Fruit fly (Drosophila melanogaster) whole organism, prepupa: ENCODE data around the gene Pat1.
A peak's percentile ranks its signal among the peaks of the same experiment; 100 is the strongest.

Source experiments
- CG10669 ChIP-seq: fragments of 200-800 bp; sonication (Bioruptor generic); optimal IDR thresholded peaks from 3 replicates; lab custom pipeline; 2018; ENCODE audit warnings: missing biosample characterization, mild to moderate bottlenecking, missing genetic modification characterization, moderate library complexity
- CG11762 ChIP-seq: fragments of 200-800 bp; sonication (Bioruptor generic); optimal IDR thresholded peaks from 3 replicates; lab custom pipeline; 2016; ENCODE audit warnings: missing biosample characterization, missing genetic modification characterization; ENCODE audit not compliant: insufficient read depth
- CG11902 ChIP-seq: fragments of 200-800 bp; sonication (Bioruptor generic); optimal IDR thresholded peaks from 3 replicates; lab custom pipeline; 2016; ENCODE audit warnings: missing biosample characterization, missing genetic modification characterization
- CG1621 ChIP-seq: fragments of 200-800 bp; sonication (Bioruptor generic); optimal IDR thresholded peaks from 3 replicates; lab custom pipeline; 2018; ENCODE audit warnings: missing biosample characterization, mild to moderate bottlenecking, missing genetic modification characterization
- CG16779 ChIP-seq: fragments of 200-800 bp; sonication (Bioruptor generic); optimal IDR thresholded peaks from 3 replicates; lab custom pipeline; 2017; ENCODE audit warnings: missing biosample characterization, mild to moderate bottlenecking, missing genetic modification characterization
- CG31627 ChIP-seq: fragments of 200-800 bp; sonication (Bioruptor generic); optimal IDR thresholded peaks from 3 replicates; lab custom pipeline; 2016; ENCODE audit warnings: missing biosample characterization, missing genetic modification characterization
- CG32006 ChIP-seq: fragments of 200-800 bp; sonication (Bioruptor generic); optimal IDR thresholded peaks from 3 replicates; lab custom pipeline; 2017; ENCODE audit warnings: missing biosample characterization, mild to moderate bottlenecking, missing genetic modification characterization
- CG6276 ChIP-seq: fragments of 200-800 bp; sonication (Bioruptor generic); optimal IDR thresholded peaks from 2 replicates; lab custom pipeline; 2017; ENCODE audit warnings: missing biosample characterization, mild to moderate bottlenecking, missing genetic modification characterization
- CG6792 ChIP-seq: fragments of 200-800 bp; sonication (Bioruptor generic); optimal IDR thresholded peaks from 3 replicates; lab custom pipeline; 2016; ENCODE audit warnings: missing biosample characterization, missing genetic modification characterization
- CG6808 ChIP-seq: fragments of 200-800 bp; sonication (Bioruptor generic); optimal IDR thresholded peaks from 3 replicates; lab custom pipeline; 2017; ENCODE audit warnings: missing biosample characterization, missing genetic modification characterization, mild to moderate bottlenecking, moderate library complexity, missing genetic modification reagents
- CG7368 ChIP-seq: fragments of 200-800 bp; sonication (Bioruptor generic); optimal IDR thresholded peaks from 3 replicates; lab custom pipeline; 2016; ENCODE audit warnings: missing biosample characterization, missing genetic modification characterization
- CG8119 ChIP-seq: fragments of 200-800 bp; sonication (Bioruptor generic); IDR thresholded peaks from 3 replicates; pipeline ENCODE4 v1.3.6; 2022; ENCODE audit warnings: missing biosample characterization, missing genetic modification characterization
- CG8319 ChIP-seq: fragments of 200-800 bp; sonication (Bioruptor generic); optimal IDR thresholded peaks from 3 replicates; lab custom pipeline; 2016; ENCODE audit warnings: missing biosample characterization, missing genetic modification characterization
- CG9139 ChIP-seq: fragments of 200-800 bp; sonication (Bioruptor generic); optimal IDR thresholded peaks from 3 replicates; lab custom pipeline; 2017; ENCODE audit warnings: missing biosample characterization, mild to moderate bottlenecking, missing genetic modification characterization
- Eip75B ChIP-seq: fragments of 200-800 bp; sonication (Bioruptor generic); optimal IDR thresholded peaks from 3 replicates; lab custom pipeline; 2016; ENCODE audit warnings: missing biosample characterization, missing genetic modification characterization
- Eip78C ChIP-seq: fragments of 200-800 bp; sonication (Bioruptor generic); peaks from one replicate; lab custom pipeline; 2016; ENCODE audit warnings: missing biosample characterization, missing genetic modification characterization
- Gug ChIP-seq: fragments of 200-800 bp; sonication (Bioruptor generic); IDR thresholded peaks from 2 replicates; pipeline ENCODE4 v1.3.6; 2022; ENCODE audit warnings: missing biosample characterization, missing genetic modification characterization
- Hr38 ChIP-seq: sonication (Bioruptor generic); optimal IDR thresholded peaks from 2 replicates; lab custom pipeline; 2016; ENCODE audit warnings: missing biosample characterization, missing genetic modification characterization
- Hr4 ChIP-seq: fragments of 200-800 bp; sonication (Bioruptor generic); optimal IDR thresholded peaks from 3 replicates; lab custom pipeline; 2016; ENCODE audit warnings: missing biosample characterization, missing genetic modification characterization
- Lpt ChIP-seq: fragments of 200-800 bp; sonication (Bioruptor generic); optimal IDR thresholded peaks from 3 replicates; lab custom pipeline; 2016; ENCODE audit warnings: missing biosample characterization, missing genetic modification characterization
- Met ChIP-seq: fragments of 200-800 bp; sonication (Bioruptor generic); optimal IDR thresholded peaks from 3 replicates; lab custom pipeline; 2016; ENCODE audit warnings: missing biosample characterization, missing genetic modification characterization
- OdsH ChIP-seq: fragments of 200-800 bp; sonication (Bioruptor generic); optimal IDR thresholded peaks from 3 replicates; lab custom pipeline; 2016; ENCODE audit warnings: missing biosample characterization, missing genetic modification characterization
- Smox ChIP-seq: fragments of 200-800 bp; sonication (Bioruptor generic); optimal IDR thresholded peaks from 3 replicates; lab custom pipeline; 2016; ENCODE audit warnings: missing biosample characterization, missing genetic modification characterization
- Sox102F ChIP-seq: fragments of 200-800 bp; sonication (Bioruptor generic); optimal IDR thresholded peaks from 2 replicates; lab custom pipeline; 2016; ENCODE audit warnings: missing biosample characterization, mild to moderate bottlenecking, missing genetic modification characterization
- Sox14 ChIP-seq: fragments of 200-800 bp; sonication (Bioruptor generic); optimal IDR thresholded peaks from 3 replicates; lab custom pipeline; 2016; ENCODE audit warnings: missing biosample characterization, missing genetic modification characterization
- Sox15 ChIP-seq: fragments of 200-800 bp; sonication (Bioruptor generic); optimal IDR thresholded peaks from 3 replicates; lab custom pipeline; 2016; ENCODE audit warnings: missing biosample characterization, missing genetic modification characterization
- dac ChIP-seq: fragments of 200-800 bp; sonication (Bioruptor generic); optimal IDR thresholded peaks from 2 replicates; lab custom pipeline; 2017; ENCODE audit warnings: missing biosample characterization, mild to moderate bottlenecking, missing genetic modification characterization
- dsx ChIP-seq: fragments of 200-800 bp; optimal IDR thresholded peaks from 3 replicates; lab custom pipeline; 2019; ENCODE audit warnings: missing biosample characterization, mild to moderate bottlenecking, missing genetic modification characterization, moderate library complexity; ENCODE audit not compliant: poor library complexity, severe bottlenecking
- eg ChIP-seq: fragments of 200-800 bp; sonication (Bioruptor generic); IDR thresholded peaks from 3 replicates; pipeline ENCODE4 v1.3.6; 2022; ENCODE audit warnings: missing biosample characterization, missing genetic modification characterization
- fd85E ChIP-seq: fragments of 200-800 bp; sonication (Bioruptor generic); optimal IDR thresholded peaks from 3 replicates; lab custom pipeline; 2016; ENCODE audit warnings: missing biosample characterization, missing genetic modification characterization
- fkh ChIP-seq: fragments of 200-800 bp; sonication (Bioruptor generic); optimal IDR thresholded peaks from 3 replicates; lab custom pipeline; 2017; ENCODE audit warnings: missing biosample characterization, mild to moderate bottlenecking, missing genetic modification characterization, moderate library complexity
- lz ChIP-seq: fragments of 200-800 bp; sonication (Bioruptor generic); optimal IDR thresholded peaks from 3 replicates; lab custom pipeline; 2016; ENCODE audit warnings: missing biosample characterization, missing genetic modification characterization
- net ChIP-seq: fragments of 200-800 bp; sonication (Bioruptor generic); optimal IDR thresholded peaks from 3 replicates; lab custom pipeline; 2016; ENCODE audit warnings: missing biosample characterization, missing genetic modification characterization
- pdm3 ChIP-seq: fragments of 200-800 bp; sonication (Bioruptor generic); optimal IDR thresholded peaks from 3 replicates; lab custom pipeline; 2016; ENCODE audit warnings: missing biosample characterization, missing genetic modification characterization
- salr ChIP-seq, 2 experiments: fragments of 200-800 bp; sonication (Bioruptor generic); optimal IDR thresholded peaks; 3 replicates each; lab custom pipeline; 2016 to 2018; ENCODE audit warnings: missing biosample characterization in 2 of 2, missing genetic modification characterization in 2 of 2, mild to moderate bottlenecking in 1 of 2
- spab ChIP-seq: fragments of 200-800 bp; sonication (Bioruptor generic); optimal IDR thresholded peaks from 2 replicates; lab custom pipeline; 2017; ENCODE audit warnings: missing biosample characterization, mild to moderate bottlenecking, missing genetic modification characterization, missing genetic modification reagents
- topi ChIP-seq: fragments of 200-800 bp; sonication (Bioruptor generic); optimal IDR thresholded peaks from 3 replicates; lab custom pipeline; 2016; ENCODE audit warnings: missing biosample characterization, missing genetic modification characterization
- vri ChIP-seq: fragments of 200-800 bp; sonication (Bioruptor generic); optimal IDR thresholded peaks from 3 replicates; lab custom pipeline; 2016; ENCODE audit warnings: missing biosample characterization, mild to moderate bottlenecking, missing genetic modification characterization

Gene Pat1

dm6 chrX:6549428-6550117 lies 41.0 kb upstream of the Pat1 start (continued):
- TF ChIP-seq salr (GFP tag; optimal IDR thresholded peaks at IDR 0.05; lab: Kevin White, UChicago) (peak; percentile 89 to 93), CG6276 (GFP tag; lab: Kevin White, UChicago) (peak; percentile 96), Smox (GFP tag; lab: Kevin White, UChicago) (peak; percentile 93), Sox14 (GFP tag; lab: Kevin White, UChicago) (peak; percentile 96), fd85E (GFP tag; lab: Kevin White, UChicago) (peak; percentile 86), Eip78C (GFP tag; lab: Kevin White, UChicago) (peak; percentile 99), CG9139 (peak; percentile 84), CG32006 (GFP tag; lab: Kevin White, UChicago) (peak; percentile 96), CG8319 (peak; percentile 94), CG16779 (tag; lab: Kevin White, UChicago) (peak; percentile 89), CG6792 (GFP tag; lab: Kevin White, UChicago) (peak; percentile 95), Lpt (peak; percentile 95), CG6808 (peak; percentile 96), CG10669 (GFP tag; lab: Kevin White, UChicago) (peak; percentile 95), dsx (GFP tag; lab: Kevin White, UChicago) (peak; percentile 91), lz (peak; percentile 96), Hr38 (GFP tag; lab: Kevin White, UChicago) (peak; percentile 11), pdm3 (peak; percentile 96), spab (peak; percentile 92), Hr4 (GFP tag; lab: Kevin White, UChicago) (peak; percentile 93), topi (peak; percentile 98), CG1621 (tag; lab: Kevin White, UChicago) (peak; percentile 95), CG7368 (GFP tag; lab: Kevin White, UChicago) (peak; percentile 96), net (GFP tag; lab: Kevin White, UChicago) (peak; percentile 95), Sox15 (peak; percentile 91), Sox102F (peak; percentile 91), CG8119 (GFP tag; lab: Robert Waterston, UW) (peak; percentile 98), fkh (GFP tag; lab: Kevin White, UChicago) (peak; percentile 78), eg (GFP tag; lab: Robert Waterston, UW) (peak; percentile 98), Met (GFP tag; lab: Kevin White, UChicago) (peak; percentile 97), CG11762 (GFP tag; lab: Kevin White, UChicago) (peak; percentile 94), Eip75B (GFP tag; lab: Kevin White, UChicago) (peak; percentile 97), vri (GFP tag; lab: Kevin White, UChicago) (peak; percentile 99), CG11902 (peak; percentile 95)

dm6 chrX:6550118-6550502 lies 40.5 kb upstream of the Pat1 start:
- TF ChIP-seq dac (GFP tag; lab: Kevin White, UChicago) (no peak), CG32006 (GFP tag; lab: Kevin White, UChicago) (no peak), Sox15 (no peak), Gug (GFP tag; lab: Robert Waterston, UW) (no peak), CG16779 (tag; lab: Kevin White, UChicago) (no peak), CG6276 (GFP tag; lab: Kevin White, UChicago) (no peak), dsx (GFP tag; lab: Kevin White, UChicago) (no peak), Sox14 (GFP tag; lab: Kevin White, UChicago) (no peak), CG31627 (GFP tag; lab: Kevin White, UChicago) (no peak), spab (no peak)
- TF ChIP-seq, all 60 proteins: peak for 0

- no peak for TF ChIP-seq vri (GFP tag; lab: Kevin White, UChicago)
- no peak for TF ChIP-seq Lpt
- no peak for TF ChIP-seq OdsH (GFP tag; lab: Kevin White, UChicago)
- no peak for TF ChIP-seq Eip75B (GFP tag; lab: Kevin White, UChicago)
These were observed 39.1 kb upstream of the Pat1 start for dm6 chrX:6551464-6551863.
